Worm (Caenorhabditis elegans): ENCODE data around the gene D1086.9.

DNA sequence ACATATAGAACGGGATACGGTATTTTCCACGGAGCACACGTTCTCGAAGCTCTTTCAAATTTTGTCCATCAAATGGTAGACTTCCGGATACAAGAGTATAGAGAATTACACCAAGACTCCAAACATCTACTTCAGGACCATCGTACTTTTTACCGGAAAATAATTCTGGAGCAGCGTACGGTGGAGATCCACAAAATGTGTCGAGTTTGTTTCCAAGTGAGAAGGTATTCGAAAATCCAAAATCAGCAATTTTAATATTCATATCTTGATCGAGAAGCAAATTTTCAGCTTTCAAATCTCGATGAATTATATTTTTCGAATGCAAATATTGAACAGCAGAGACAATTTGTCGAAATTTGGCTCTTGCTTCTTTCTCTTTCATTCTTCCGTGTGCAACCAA is 19.1 kb downstream of the D1086.9 start:
- TF ChIP-seq tbx-2 (tag; optimal IDR thresholded peaks at IDR 0.05) (no peak), mec-3 (tag; optimal IDR thresholded peaks at IDR 0.05; ENCODE audit: borderline replicate concordance) (no peak)

All from whole organism, late embryonic.